Fruit fly (Drosophila melanogaster): ENCODE data around the gene ndl.

Gene ndl

DNA sequence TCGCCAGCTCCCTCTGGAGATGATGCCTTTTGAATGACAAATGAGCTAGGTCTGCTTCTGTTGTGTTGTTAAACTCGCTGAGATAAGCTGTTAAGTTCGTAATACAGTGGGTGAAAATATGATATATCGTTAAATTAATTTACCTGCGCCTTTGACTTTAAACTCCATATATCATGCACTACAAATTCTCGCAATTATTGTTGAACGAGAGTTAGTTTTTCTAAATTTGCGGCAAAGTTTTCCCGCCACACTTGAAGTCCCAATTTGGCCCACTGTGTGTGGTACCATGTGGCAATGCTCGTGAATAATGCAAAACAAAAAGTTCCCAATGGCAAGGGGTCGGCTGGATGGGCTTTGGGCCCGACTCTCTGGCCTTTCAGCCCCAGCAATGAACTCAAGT is 26.5 kb downstream of the ndl start (continued):
- no peak for TF ChIP-seq Deaf1 (tag; optimal IDR thresholded peaks at IDR 0.05)
- TF ChIP-seq sens-2 (GFP tag; IDR thresholded peaks at IDR 0.05) = peak; percentile 51; the same call in 1 of the 2 replicates
- TF ChIP-seq CG3995 (GFP tag; optimal IDR thresholded peaks at IDR 0.05) = no peak
- TF ChIP-seq Atf3 (GFP tag; optimal IDR thresholded peaks at IDR 0.05) = peak; percentile 26
- peak; percentile 49; the same call in 1 of the 2 replicates for TF ChIP-seq HLH3B (GFP tag; IDR thresholded peaks at IDR 0.05)
- TF ChIP-seq Hr3 (GFP tag; optimal IDR thresholded peaks at IDR 0.05) = peak; percentile 27
- TF ChIP-seq Taf1 (GFP tag; IDR thresholded peaks at IDR 0.05) = no peak
- no peak for TF ChIP-seq fd64A (GFP tag; optimal IDR thresholded peaks at IDR 0.05)
- TF ChIP-seq bbx (GFP tag; IDR thresholded peaks at IDR 0.05; ENCODE audit: partially characterized antibody) = no peak
- TF ChIP-seq Mrtf (GFP tag; IDR thresholded peaks at IDR 0.05) = 0 out of 3 replicates have a peak, but pooled peaks have one; percentile 48
- peak; percentile 68 for TF ChIP-seq CG13424 (tag; optimal IDR thresholded peaks at IDR 0.05)
- TF ChIP-seq fd96Cb (tag; optimal IDR thresholded peaks at IDR 0.05) = peak; percentile 70
- no peak for TF ChIP-seq CG7556 (GFP tag; optimal IDR thresholded peaks at IDR 0.05)
- TF ChIP-seq CG10431 (GFP tag; optimal IDR thresholded peaks at IDR 0.05) = no peak
- peak; percentile 38 for TF ChIP-seq tio (GFP tag; optimal IDR thresholded peaks at IDR 0.05)
- TF ChIP-seq fd3F (GFP tag; optimal IDR thresholded peaks at IDR 0.05) = peak; percentile 42
- no peak for TF ChIP-seq Nf-YB (GFP tag; optimal IDR thresholded peaks at IDR 0.05)
- TF ChIP-seq Ssrp (tag; optimal IDR thresholded peaks at IDR 0.05) = peak; percentile 67
- TF ChIP-seq CoRest (tag; optimal IDR thresholded peaks at IDR 0.05) = peak; percentile 55
- peak; percentile 59 for TF ChIP-seq CG8924 (tag; optimal IDR thresholded peaks at IDR 0.05)
- no peak for TF ChIP-seq Dll (GFP tag; IDR thresholded peaks at IDR 0.05; ENCODE audit: partially characterized antibody)
- no peak for TF ChIP-seq HmgD (GFP tag; optimal IDR thresholded peaks at IDR 0.05)
- peak; percentile 80 for TF ChIP-seq dysf (GFP tag; IDR thresholded peaks at IDR 0.05)
- peak; percentile 46; the same call in 1 of the 2 replicates for TF ChIP-seq CG17612 (GFP tag; IDR thresholded peaks at IDR 0.05)
- 0 out of 2 replicates have a peak, but pooled peaks have one; percentile 36 for TF ChIP-seq dan (GFP tag; IDR thresholded peaks at IDR 0.05)
- peak; percentile 66 for TF ChIP-seq Nf-YA (GFP tag; IDR thresholded peaks at IDR 0.05)
- TF ChIP-seq CG32532 (GFP tag; IDR thresholded peaks at IDR 0.05) = peak; percentile 68
- no peak for TF ChIP-seq CG33557 (GFP tag; optimal IDR thresholded peaks at IDR 0.05)
- TF ChIP-seq CG12744 (GFP tag; optimal IDR thresholded peaks at IDR 0.05) = peak; percentile 3
- no peak for TF ChIP-seq en (GFP tag; optimal IDR thresholded peaks at IDR 0.05)
- TF ChIP-seq psq (GFP tag; optimal IDR thresholded peaks at IDR 0.05) = no peak
- no peak for TF ChIP-seq cg (GFP tag; optimal IDR thresholded peaks at IDR 0.05)
- peak; percentile 58 for TF ChIP-seq HHEX (GFP tag; optimal IDR thresholded peaks at IDR 0.05)
- peak; percentile 80 for TF ChIP-seq CG18599 (GFP tag; optimal IDR thresholded peaks at IDR 0.05)
- TF ChIP-seq unpg (GFP tag; optimal IDR thresholded peaks at IDR 0.05) = peak; percentile 69
- peak; percentile 27 for TF ChIP-seq CrebB (tag; optimal IDR thresholded peaks at IDR 0.05)
- no peak for TF ChIP-seq gsb-n (tag; optimal IDR thresholded peaks at IDR 0.05)
- no peak for TF ChIP-seq ftz-f1 (GFP tag; optimal IDR thresholded peaks at IDR 0.05)
- no peak for TF ChIP-seq sna (GFP tag; IDR thresholded peaks at IDR 0.05; ENCODE audit: partially characterized antibody)
- peak; percentile 26; the same call in 1 of the 2 replicates for TF ChIP-seq CG32772 (GFP tag; IDR thresholded peaks at IDR 0.05)
- peak; percentile 89 for TF ChIP-seq ci (GFP tag; IDR thresholded peaks at IDR 0.05)
- no peak for TF ChIP-seq CG3163 (GFP tag; optimal IDR thresholded peaks at IDR 0.05)
- TF ChIP-seq gfzf (GFP tag; optimal IDR thresholded peaks at IDR 0.05) = no peak
- TF ChIP-seq CG31365 (tag; optimal IDR thresholded peaks at IDR 0.05) = peak; percentile 44
- peak; percentile 23 for TF ChIP-seq CG4424 (GFP tag; optimal IDR thresholded peaks at IDR 0.05)
- 0 out of 2 replicates have a peak, but pooled peaks have one; percentile 26 for TF ChIP-seq Lim3 (GFP tag; IDR thresholded peaks at IDR 0.05)
- TF ChIP-seq dm (GFP tag; optimal IDR thresholded peaks at IDR 0.05) = peak; percentile 6
- TF ChIP-seq pho (GFP tag; optimal IDR thresholded peaks at IDR 0.05) = no peak
- no peak for TF ChIP-seq Nf-YC (tag; optimal IDR thresholded peaks at IDR 0.05)
- TF ChIP-seq kah (GFP tag; optimal IDR thresholded peaks at IDR 0.05) = peak; percentile 41
- peak; percentile 76 for TF ChIP-seq Rx (GFP tag; IDR thresholded peaks at IDR 0.05)

Data from whole organism, embryonic.